Worm (Caenorhabditis elegans): Measurements from ENCODE around the gene ife-5.

The ife-5 gene

ce11 chrII:12263971-12264554 lies 16.4 kb upstream of the ife-5 start, which contains the start of gene faxc-1:
Gene faxc-1, plus strand, starts transcription at chrII:12264192.
- no peak for TF ChIP-seq bed-1 (GFP tag; IDR thresholded peaks at IDR 0.05)
- TF ChIP-seq tbx-9 (tag; optimal IDR thresholded peaks at IDR 0.05; ENCODE audit: borderline replicate concordance): no peak
- no peak for TF ChIP-seq pbrm-1 (GFP tag; IDR thresholded peaks at IDR 0.05)
- TF ChIP-seq ekl-4 (GFP tag; IDR thresholded peaks at IDR 0.05): no peak
- no peak for TF ChIP-seq ceh-91 (GFP tag; IDR thresholded peaks at IDR 0.05)

ce11 chrII:12264847-12265246 lies 15.6 kb upstream of the ife-5 start:
- TF ChIP-seq Y67H2A.10 (GFP tag; conservative IDR thresholded peaks at IDR 0.05) (no peak), zfh-2 (GFP tag; conservative IDR thresholded peaks at IDR 0.05) (peak; percentile 66)

ce11 chrII:12266145-12266544 lies 14.3 kb upstream of the ife-5 start, which contains the start of gene tric-1B.1:
Gene tric-1B.1, minus strand, starts transcription at chrII:12266245.
- TF ChIP-seq egl-44 (GFP tag; IDR thresholded peaks at IDR 0.05): no peak
- TF ChIP-seq lin-26 (GFP tag; IDR thresholded peaks at IDR 0.05): no peak
- TF ChIP-seq B0019.2 (GFP tag; conservative IDR thresholded peaks at IDR 0.05): no peak
- no peak for TF ChIP-seq ztf-26 (tag; optimal IDR thresholded peaks at IDR 0.05)
- TF ChIP-seq K11D2.4 (GFP tag; IDR thresholded peaks at IDR 0.05): no peak
- TF ChIP-seq aptf-2 (GFP tag; conservative IDR thresholded peaks at IDR 0.05): no peak
- no peak for TF ChIP-seq F10E7.11 (tag; optimal IDR thresholded peaks at IDR 0.05)
- no peak for TF ChIP-seq B0336.3 (GFP tag; IDR thresholded peaks at IDR 0.05)
- no peak for TF ChIP-seq zim-3 (tag; optimal IDR thresholded peaks at IDR 0.05)
- TF ChIP-seq ZK185.1 (tag; optimal IDR thresholded peaks at IDR 0.05; ENCODE audit: poor library complexity, severe bottlenecking): no peak
- no peak for TF ChIP-seq Y95B8A.8 (GFP tag; IDR thresholded peaks at IDR 0.05)
- no peak for TF ChIP-seq D2030.7 (GFP tag; IDR thresholded peaks at IDR 0.05)
- no peak for TF ChIP-seq F55B11.4 (tag; optimal IDR thresholded peaks at IDR 0.05; ENCODE audit: borderline replicate concordance, insufficient read depth)
- TF ChIP-seq T07F8.4 (tag; optimal IDR thresholded peaks at IDR 0.05): no peak
- no peak for TF ChIP-seq F39B2.1 (GFP tag; IDR thresholded peaks at IDR 0.05)
- no peak for TF ChIP-seq snpc-1.1 (tag; optimal IDR thresholded peaks at IDR 0.05; ENCODE audit: insufficient read depth)
- no peak for TF ChIP-seq F57A8.1 (GFP tag; optimal IDR thresholded peaks at IDR 0.05)
- TF ChIP-seq nhr-120 (GFP tag; IDR thresholded peaks at IDR 0.05): no peak

- TF ChIP-seq F57A8.1 (GFP tag; optimal IDR thresholded peaks at IDR 0.05) (no peak), C17E4.6 (GFP tag; IDR thresholded peaks at IDR 0.05) (no peak), C06A6.2 (GFP tag; conservative IDR thresholded peaks at IDR 0.05) (no peak), cebp-1 (GFP tag; IDR thresholded peaks at IDR 0.05) (no peak), cebp-1 (tag; optimal IDR thresholded peaks at IDR 0.05) (no peak), ama-1 (optimal IDR thresholded peaks at IDR 0.05) (no peak), ama-1 (GFP tag; optimal IDR thresholded peaks at IDR 0.05) (no peak), lin-26 (GFP tag; IDR thresholded peaks at IDR 0.05) (no peak)
These were observed 13.7 kb upstream of the ife-5 start for ce11 chrII:12266797-12267196.

- no peak for TF ChIP-seq ceh-91 (GFP tag; IDR thresholded peaks at IDR 0.05)
- TF ChIP-seq egrh-3 (GFP tag; IDR thresholded peaks at IDR 0.05): peak; percentile 86; the same call in 1 of the 2 replicates
- no peak for TF ChIP-seq ama-1 (optimal IDR thresholded peaks at IDR 0.05)
- TF ChIP-seq ama-1 (GFP tag; optimal IDR thresholded peaks at IDR 0.05): no peak
These were observed 11.6 kb upstream of the ife-5 start for ce11 chrII:12268857-12269256.
